Worm (Caenorhabditis elegans) whole organism, late embryonic: ENCODE data around the gene nspe-5.

ENCODE experiments used
- ama-1 ChIP-seq: fragments of 150-350 bp; optimal IDR thresholded peaks from 2 replicates; lab custom pipeline; 2014
- ceh-30 ChIP-seq: fragments of 150-350 bp; optimal IDR thresholded peaks from 2 replicates; lab custom pipeline; 2014; ENCODE audit warnings: missing biosample characterization, missing genetic modification characterization
- ceh-34 ChIP-seq: sonication (generic microtip); optimal IDR thresholded peaks from 2 replicates; lab custom pipeline; 2016; ENCODE audit warnings: mild to moderate bottlenecking, missing genetic modification characterization, missing compliant biosample characterization
- fkh-10 ChIP-seq: fragments of 150-350 bp; optimal IDR thresholded peaks from 2 replicates; lab custom pipeline; 2014; ENCODE audit warnings: missing biosample characterization, missing genetic modification reagents, missing genetic modification characterization
- hlh-13 ChIP-seq: fragments of 200-800 bp; sonication (Bioruptor generic); optimal IDR thresholded peaks from 2 replicates; lab custom pipeline; 2018; ENCODE audit warnings: mild to moderate bottlenecking, missing genetic modification characterization, missing compliant biosample characterization
- lin-11 ChIP-seq: fragments of 200-800 bp; sonication (Bioruptor generic); optimal IDR thresholded peaks from 2 replicates; lab custom pipeline; 2018; ENCODE audit warnings: mild to moderate bottlenecking, missing genetic modification characterization, missing compliant biosample characterization
- nhr-11 ChIP-seq: fragments of 150-350 bp; optimal IDR thresholded peaks from 2 replicates; lab custom pipeline; 2014; ENCODE audit warnings: missing biosample characterization, missing genetic modification characterization
- npax-4 ChIP-seq: sonication (generic microtip); optimal IDR thresholded peaks from 2 replicates; lab custom pipeline; 2016; ENCODE audit warnings: missing genetic modification characterization, missing compliant biosample characterization
- odd-2 ChIP-seq: sonication (generic microtip); optimal IDR thresholded peaks from 2 replicates; lab custom pipeline; 2017; ENCODE audit warnings: antibody characterized with exemption, mild to moderate bottlenecking, missing genetic modification characterization, missing compliant biosample characterization
- pat-9 ChIP-seq: fragments of 200-800 bp; sonication (Bioruptor generic); optimal IDR thresholded peaks from 2 replicates; lab custom pipeline; 2018; ENCODE audit warnings: mild to moderate bottlenecking, missing genetic modification characterization, moderate library complexity, missing compliant biosample characterization
- pha-2 ChIP-seq: sonication (generic microtip); optimal IDR thresholded peaks from 2 replicates; lab custom pipeline; 2017; ENCODE audit warnings: mild to moderate bottlenecking, missing genetic modification characterization, missing compliant biosample characterization
- tbx-2 ChIP-seq: sonication (generic microtip); optimal IDR thresholded peaks from 2 replicates; lab custom pipeline; 2016; ENCODE audit warnings: missing genetic modification characterization, missing compliant biosample characterization
- ttx-3 ChIP-seq: sonication (generic microtip); optimal IDR thresholded peaks from 2 replicates; lab custom pipeline; 2016; ENCODE audit warnings: missing genetic modification reagents, missing genetic modification characterization, missing compliant biosample characterization
- unc-55 ChIP-seq: sonication (generic microtip); optimal IDR thresholded peaks from 2 replicates; lab custom pipeline; 2017; ENCODE audit warnings: missing biosample characterization, missing genetic modification reagents, missing genetic modification characterization

DNA sequence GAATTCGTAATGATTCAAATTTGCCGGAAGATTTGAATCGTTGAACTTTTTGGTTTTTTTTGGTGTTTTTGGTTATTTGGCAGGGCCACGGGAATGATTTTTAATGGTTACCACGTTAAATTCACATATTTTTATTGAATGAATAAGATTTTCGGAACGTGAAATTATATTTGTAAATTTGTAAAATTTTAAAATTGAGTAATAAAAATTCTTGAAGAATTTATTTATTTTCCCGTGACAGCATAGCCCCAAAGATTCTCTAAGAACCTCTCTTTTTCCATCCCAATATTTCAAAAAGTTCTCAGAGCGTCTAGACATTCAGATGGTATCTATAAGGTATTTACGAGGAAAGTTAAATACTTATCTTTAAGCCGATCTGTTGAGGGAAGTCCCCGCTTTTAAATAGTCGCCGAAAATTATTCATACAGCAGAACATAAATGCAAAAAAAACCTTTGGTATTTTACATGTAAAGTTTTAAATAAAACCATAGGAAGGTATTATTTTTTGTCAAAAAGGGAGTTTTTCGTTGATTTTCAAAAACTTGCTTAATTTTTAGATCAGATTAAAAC lies 6.2 kb downstream of the nspe-5 start, which contains the start of gene Y38E10A.17:
- no peak for TF ChIP-seq hlh-13 (GFP tag; lab: Kevin White, UChicago)
- no peak for TF ChIP-seq unc-55 (GFP tag; lab: Kevin White, UChicago)
- no peak for TF ChIP-seq fkh-10
- no peak for TF ChIP-seq ama-1 (lab: Kevin White, UChicago)
- TF ChIP-seq odd-2: no peak
- TF ChIP-seq lin-11 (tag; lab: Kevin White, UChicago): no peak
- TF ChIP-seq ttx-3 (tag; lab: Kevin White, UChicago): no peak
- TF ChIP-seq pat-9 (tag; lab: Kevin White, UChicago): no peak
- no peak for TF ChIP-seq ceh-30 (tag; lab: Kevin White, UChicago)
- TF ChIP-seq npax-4 (tag; lab: Kevin White, UChicago): no peak
- TF ChIP-seq pha-2 (tag; lab: Kevin White, UChicago): no peak
- TF ChIP-seq nhr-11 (tag; lab: Kevin White, UChicago): no peak
- no peak for TF ChIP-seq ceh-34 (tag; lab: Kevin White, UChicago)
- no peak for TF ChIP-seq tbx-2 (tag; lab: Kevin White, UChicago)
